Fruit fly (Drosophila melanogaster): ENCODE measurements around the gene GstT4.

DNA sequence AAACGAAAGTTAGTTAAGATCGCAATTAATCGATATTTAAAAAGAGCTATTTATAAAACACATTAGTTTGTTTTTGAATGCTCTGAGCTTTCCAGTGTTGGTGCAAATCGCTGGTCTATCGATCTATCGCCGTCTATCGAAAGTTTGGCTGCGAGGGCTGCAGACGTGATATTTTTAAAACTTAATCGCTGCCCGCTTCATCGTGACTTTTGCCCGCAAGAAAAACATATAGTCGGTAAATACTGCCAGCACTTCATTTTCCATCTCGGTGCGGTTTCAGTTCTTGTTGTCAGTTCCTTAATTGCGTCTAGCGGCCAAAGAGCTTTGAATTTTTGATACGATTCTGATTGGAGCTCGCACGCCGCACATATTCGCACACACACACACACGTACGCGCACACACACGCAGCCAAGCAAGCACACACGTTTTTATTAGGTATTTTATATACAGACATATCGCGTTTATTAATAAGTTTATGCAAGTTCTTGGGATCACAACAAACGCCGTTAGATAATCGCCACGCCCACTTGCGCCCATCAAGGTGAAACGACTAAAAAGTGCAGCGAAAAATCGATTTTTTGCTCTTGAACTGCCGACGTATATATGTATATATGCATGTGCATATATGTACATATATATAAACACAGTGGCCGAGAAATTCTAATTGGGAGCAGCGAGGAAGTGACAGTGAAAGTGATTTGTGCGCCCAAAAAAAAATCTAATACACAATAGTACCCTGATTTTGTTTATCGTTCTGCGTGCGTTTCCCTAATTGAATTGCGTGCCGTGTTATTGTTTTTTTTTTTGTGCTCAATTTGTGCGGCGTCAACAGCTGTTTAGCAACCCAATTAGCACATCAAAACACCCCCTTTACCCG, 33.5 kb upstream of the GstT4 start:
- no peak for TF ChIP-seq Snoo (tag; optimal IDR thresholded peaks at IDR 0.05)
- no peak for TF ChIP-seq CG34367 (tag; optimal IDR thresholded peaks at IDR 0.05)
- no peak for TF ChIP-seq CG13204 (GFP tag; optimal IDR thresholded peaks at IDR 0.05)
- no peak for TF ChIP-seq fd96Ca (GFP tag; IDR thresholded peaks at IDR 0.05)
- TF ChIP-seq CG10348 (GFP tag; IDR thresholded peaks at IDR 0.05): no peak
- TF ChIP-seq Ets98B (GFP tag; IDR thresholded peaks at IDR 0.05): peak; percentile 17; the same call in 1 of the 2 replicates
- TF ChIP-seq rn (GFP tag; IDR thresholded peaks at IDR 0.05): no peak
- TF ChIP-seq CG14655 (GFP tag; optimal IDR thresholded peaks at IDR 0.05): no peak
- TF ChIP-seq Pif1B (GFP tag; optimal IDR thresholded peaks at IDR 0.05): no peak
- no peak for TF ChIP-seq gl (tag; optimal IDR thresholded peaks at IDR 0.05)
- TF ChIP-seq CG8159 (tag; optimal IDR thresholded peaks at IDR 0.05): no peak
- no peak for TF ChIP-seq CG9948 (tag; optimal IDR thresholded peaks at IDR 0.05)
